Worm (Caenorhabditis elegans): ENCODE data around the gene F48C5.2.

F48C5.2 gene

DNA sequence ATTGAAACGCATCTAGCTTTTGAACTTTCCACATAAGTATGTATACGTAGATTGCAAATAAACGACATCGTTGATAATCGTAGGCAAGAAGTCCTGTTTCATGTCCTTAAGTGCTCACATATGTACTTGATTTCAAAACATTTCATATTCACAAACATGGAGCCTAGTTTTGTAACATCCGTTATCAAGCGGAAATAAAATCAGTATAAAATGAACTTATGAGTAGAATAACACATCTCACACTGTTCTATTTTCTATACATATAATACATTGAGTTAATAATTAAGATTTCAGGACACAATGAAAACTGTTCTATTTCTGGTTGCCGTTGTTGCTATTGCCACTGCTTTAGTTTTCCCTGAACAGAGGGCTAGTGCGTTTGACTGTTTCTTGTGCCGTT, 35.7 kb upstream of the F48C5.2 start, which contains the start of gene spp-21:
Gene spp-21 (plus strand): TSS at position 301 of the 400 bp plus-strand sequence.
- TF ChIP-seq ces-1 (GFP tag; optimal IDR thresholded peaks at IDR 0.05) (no peak), unc-62 (GFP tag; optimal IDR thresholded peaks at IDR 0.05) (no peak), unc-120 (tag; optimal IDR thresholded peaks at IDR 0.05; ENCODE audit: poor library complexity, severe bottlenecking) (no peak), elt-1 (tag; optimal IDR thresholded peaks at IDR 0.05; ENCODE audit: borderline replicate concordance, insufficient read depth) (no peak), drap-1 (GFP tag; optimal IDR thresholded peaks at IDR 0.05) (no peak), nhr-76 (tag; optimal IDR thresholded peaks at IDR 0.05) (no peak), nhr-2 (tag; optimal IDR thresholded peaks at IDR 0.05) (no peak), ham-2 (GFP tag; optimal IDR thresholded peaks at IDR 0.05) (no peak), unc-39 (tag; optimal IDR thresholded peaks at IDR 0.05) (no peak), snpc-4 (tag; optimal IDR thresholded peaks at IDR 0.05) (no peak), lsy-2 (tag; optimal IDR thresholded peaks at IDR 0.05) (no peak), M03D4.4 (tag; optimal IDR thresholded peaks at IDR 0.05) (no peak)

DNA sequence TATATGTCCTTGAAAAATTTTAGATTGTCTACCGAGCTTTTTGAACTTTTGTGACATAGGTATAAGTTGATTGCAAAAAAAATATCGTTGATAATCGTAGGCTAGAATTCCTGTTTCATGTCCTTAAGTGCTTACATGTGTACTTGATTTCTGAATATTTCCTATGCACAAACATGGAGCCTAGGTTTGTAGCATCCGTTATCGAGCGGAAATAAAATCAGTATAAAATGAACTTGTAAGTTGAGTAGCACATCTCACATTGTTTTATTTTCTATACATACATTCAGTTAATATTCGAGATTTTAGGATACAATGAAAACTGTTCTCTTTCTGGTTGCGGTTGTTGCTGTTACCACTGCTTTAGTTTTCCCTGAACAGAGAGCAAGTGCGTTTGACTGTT, 33.4 kb upstream of the F48C5.2 start, which contains the start of gene spp-9:
Gene spp-9 (plus strand): TSS at position 301 of the 400 bp plus-strand sequence.
- TF ChIP-seq drap-1 (GFP tag; optimal IDR thresholded peaks at IDR 0.05): no peak
- no peak for TF ChIP-seq mep-1 (tag; optimal IDR thresholded peaks at IDR 0.05)
- TF ChIP-seq M03D4.4 (tag; optimal IDR thresholded peaks at IDR 0.05): no peak
- TF ChIP-seq tbx-8 (GFP tag; optimal IDR thresholded peaks at IDR 0.05): no peak
- TF ChIP-seq ham-2 (GFP tag; optimal IDR thresholded peaks at IDR 0.05): no peak
- TF ChIP-seq lsy-2 (tag; optimal IDR thresholded peaks at IDR 0.05): no peak
- no peak for TF ChIP-seq nhr-2 (tag; optimal IDR thresholded peaks at IDR 0.05)
- TF ChIP-seq mab-5 (tag; optimal IDR thresholded peaks at IDR 0.05): no peak
- TF ChIP-seq unc-62 (GFP tag; optimal IDR thresholded peaks at IDR 0.05): no peak
- no peak for TF ChIP-seq ceh-39 (tag; optimal IDR thresholded peaks at IDR 0.05)
- TF ChIP-seq lin-32 (GFP tag; optimal IDR thresholded peaks at IDR 0.05): no peak
- TF ChIP-seq unc-120 (tag; optimal IDR thresholded peaks at IDR 0.05; ENCODE audit: poor library complexity, severe bottlenecking): no peak
- TF ChIP-seq nhr-12 (tag; optimal IDR thresholded peaks at IDR 0.05): no peak
- no peak for TF ChIP-seq elt-3 (tag; optimal IDR thresholded peaks at IDR 0.05)
- no peak for TF ChIP-seq pha-4 (tag; optimal IDR thresholded peaks at IDR 0.05)
- no peak for TF ChIP-seq hlh-1 (tag; optimal IDR thresholded peaks at IDR 0.05)

DNA sequence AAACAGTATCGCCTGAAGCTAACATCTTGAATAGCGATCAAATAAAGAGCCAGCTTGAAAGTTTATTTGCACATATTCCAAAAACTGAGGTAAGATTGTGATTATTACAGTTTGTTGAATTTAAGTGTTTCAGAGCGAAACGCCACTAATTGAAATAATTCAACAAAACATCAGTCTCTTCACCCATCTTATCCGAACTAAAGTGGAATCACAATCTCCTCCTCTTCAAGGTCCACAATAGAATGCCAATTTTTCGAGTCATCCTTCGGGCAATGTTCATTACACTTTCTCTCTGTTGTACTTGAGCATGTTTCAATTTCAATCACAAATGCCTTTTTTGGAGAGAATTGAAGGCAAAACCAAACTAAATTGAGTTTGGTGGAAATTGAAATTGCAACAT, 29.9 kb upstream of the F48C5.2 start:
- TF ChIP-seq ces-1 (GFP tag; optimal IDR thresholded peaks at IDR 0.05) (peak; percentile 4), nhr-12 (tag; optimal IDR thresholded peaks at IDR 0.05) (no peak)

DNA sequence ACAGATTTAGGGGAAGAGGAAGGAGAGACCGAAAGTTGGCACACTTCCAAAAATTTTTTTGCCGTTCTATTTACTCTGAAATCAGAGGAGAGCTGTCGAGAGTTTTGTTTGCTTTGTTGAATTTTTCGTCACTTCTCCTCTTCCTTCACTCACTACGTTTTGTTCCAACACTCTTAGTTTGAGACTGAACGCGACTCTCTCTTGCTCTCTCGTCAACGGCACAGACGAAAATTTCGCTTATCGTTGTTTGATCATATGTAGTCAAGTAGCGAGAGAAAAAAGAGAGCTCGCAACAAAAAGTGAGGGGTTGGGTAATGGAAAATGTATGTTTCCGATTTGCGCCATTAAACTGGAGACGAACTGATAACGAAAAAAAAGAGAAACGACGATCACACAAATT, 28.5 kb upstream of the F48C5.2 start:
- TF ChIP-seq ztf-11 (tag; optimal IDR thresholded peaks at IDR 0.05): no peak
- TF ChIP-seq pha-4 (tag; optimal IDR thresholded peaks at IDR 0.05): peak; percentile 39
- no peak for TF ChIP-seq elt-3 (tag; optimal IDR thresholded peaks at IDR 0.05)
- peak; percentile 51 for TF ChIP-seq nhr-237 (tag; optimal IDR thresholded peaks at IDR 0.05)
- no peak for TF ChIP-seq nhr-12 (tag; optimal IDR thresholded peaks at IDR 0.05)
- no peak for TF ChIP-seq drap-1 (GFP tag; optimal IDR thresholded peaks at IDR 0.05)

DNA sequence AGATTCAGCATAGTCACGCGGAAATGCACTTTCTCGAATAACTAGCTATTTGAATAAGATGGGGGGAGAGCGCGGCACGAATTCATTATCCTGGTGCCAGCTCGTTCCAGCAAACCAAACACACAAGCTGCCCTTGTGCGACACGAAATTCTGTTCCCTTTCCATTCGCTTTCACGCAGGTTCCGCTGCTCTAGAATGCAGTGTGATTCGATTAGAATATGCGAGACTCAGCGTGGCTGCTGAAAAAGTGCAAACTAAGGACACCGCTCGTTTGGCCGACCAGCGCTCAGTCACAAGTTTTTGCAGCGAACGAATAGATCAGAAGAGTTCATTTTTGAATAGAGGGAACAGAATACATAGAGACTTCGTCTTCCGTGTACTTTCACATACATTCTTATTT, 28.0 kb upstream of the F48C5.2 start:
- TF ChIP-seq ces-1 (GFP tag; optimal IDR thresholded peaks at IDR 0.05) (no peak), bed-3 (GFP tag; optimal IDR thresholded peaks at IDR 0.05) (no peak), unc-39 (tag; optimal IDR thresholded peaks at IDR 0.05) (no peak), ham-2 (GFP tag; optimal IDR thresholded peaks at IDR 0.05) (no peak), hlh-1 (tag; optimal IDR thresholded peaks at IDR 0.05) (no peak), elt-3 (tag; optimal IDR thresholded peaks at IDR 0.05) (no peak), zip-8 (tag; optimal IDR thresholded peaks at IDR 0.05) (no peak), pha-4 (tag; optimal IDR thresholded peaks at IDR 0.05) (no peak), elt-1 (tag; optimal IDR thresholded peaks at IDR 0.05; ENCODE audit: borderline replicate concordance, insufficient read depth) (no peak), drap-1 (GFP tag; optimal IDR thresholded peaks at IDR 0.05) (no peak), flh-1 (GFP tag; optimal IDR thresholded peaks at IDR 0.05) (no peak), nhr-76 (tag; optimal IDR thresholded peaks at IDR 0.05) (no peak), unc-62 (GFP tag; optimal IDR thresholded peaks at IDR 0.05) (no peak), tbx-8 (GFP tag; optimal IDR thresholded peaks at IDR 0.05) (no peak), mep-1 (tag; optimal IDR thresholded peaks at IDR 0.05) (no peak)

DNA sequence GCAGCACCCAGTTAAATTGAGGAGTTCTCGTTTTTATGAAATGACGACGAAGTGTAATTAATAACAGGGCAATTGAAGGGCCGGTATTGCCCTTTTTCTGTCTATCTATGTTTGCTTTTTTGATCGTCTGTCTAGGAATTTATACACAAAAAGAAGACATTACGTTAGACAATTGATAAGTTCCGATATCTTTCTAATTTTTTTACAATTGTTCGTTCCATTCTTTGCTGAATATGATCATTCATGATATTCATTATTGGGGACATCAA, 27.6 kb upstream of the F48C5.2 start:
- TF ChIP-seq M03D4.4 (tag; optimal IDR thresholded peaks at IDR 0.05): no peak
- no peak for TF ChIP-seq elt-3 (tag; optimal IDR thresholded peaks at IDR 0.05)
- TF ChIP-seq lsy-2 (tag; optimal IDR thresholded peaks at IDR 0.05): no peak
- no peak for TF ChIP-seq unc-39 (tag; optimal IDR thresholded peaks at IDR 0.05)
- no peak for TF ChIP-seq blmp-1 (tag; optimal IDR thresholded peaks at IDR 0.05)
- no peak for TF ChIP-seq unc-120 (tag; optimal IDR thresholded peaks at IDR 0.05; ENCODE audit: poor library complexity, severe bottlenecking)
- no peak for TF ChIP-seq flh-1 (GFP tag; optimal IDR thresholded peaks at IDR 0.05)
- TF ChIP-seq cnd-1 (tag; optimal IDR thresholded peaks at IDR 0.05): no peak

Measured in whole organism, mixed stage, embryonic.